Worm (Caenorhabditis elegans) whole organism, L4/young adult: ENCODE measurements around the gene R05H10.7.

Experiments
- W03F9.2 ChIP-seq: fragments of 150-350 bp; optimal IDR thresholded peaks from 2 replicates; lab custom pipeline; 2014; ENCODE audit warnings: missing biosample characterization, missing genetic modification characterization
- him-1 ChIP-seq: sonication (generic microtip); optimal IDR thresholded peaks from 2 replicates; lab custom pipeline; 2016; ENCODE audit warnings: missing genotype, missing genetic modification reagents, missing genetic modification characterization, missing compliant biosample characterization

DNA sequence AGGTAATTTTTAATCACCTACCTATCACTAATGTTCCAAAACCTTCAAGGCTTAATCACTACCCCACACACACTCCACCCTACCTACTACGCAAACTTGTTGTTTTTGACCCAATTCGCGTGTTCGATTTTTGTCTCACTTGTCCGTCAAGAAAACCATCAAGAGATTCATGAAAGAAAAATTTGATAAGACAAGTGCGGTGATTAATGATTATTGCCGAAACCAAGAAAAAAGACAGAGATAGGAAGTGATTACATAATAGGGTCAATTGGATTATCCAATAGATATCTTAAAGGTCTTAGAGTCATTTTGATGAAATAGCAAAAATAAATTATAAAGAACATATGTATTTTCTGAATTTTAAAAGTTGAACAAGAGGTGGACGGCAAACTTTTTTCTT, 11.1 kb upstream of the R05H10.7 start:
- TF ChIP-seq W03F9.2 (tag; lab: Kevin White, UChicago) = no peak
- no peak for TF ChIP-seq him-1 (tag; lab: Kevin White, UChicago)
